Worm (Caenorhabditis elegans) whole organism, late embryonic: ENCODE results near the gene dhs-28.

Experiments used
- F13H6.1 ChIP-seq: sonication (generic microtip); optimal IDR thresholded peaks from 2 replicates; lab custom pipeline; 2016; ENCODE audit warnings: missing genetic modification characterization, missing compliant biosample characterization
- ahr-1 ChIP-seq: sonication (generic microtip); optimal IDR thresholded peaks from 2 replicates; lab custom pipeline; 2016; ENCODE audit warnings: missing genetic modification characterization, missing compliant biosample characterization
- ama-1 ChIP-seq: fragments of 150-350 bp; optimal IDR thresholded peaks from 2 replicates; lab custom pipeline; 2014
- ceh-24 ChIP-seq: sonication (generic microtip); optimal IDR thresholded peaks from 2 replicates; lab custom pipeline; 2016; ENCODE audit warnings: mild to moderate bottlenecking, missing genetic modification characterization, missing compliant biosample characterization
- ceh-31 ChIP-seq: sonication (generic microtip); optimal IDR thresholded peaks from 2 replicates; lab custom pipeline; 2016; ENCODE audit warnings: missing genetic modification characterization, missing compliant biosample characterization
- dve-1 ChIP-seq: sonication (generic microtip); optimal IDR thresholded peaks from 2 replicates; lab custom pipeline; 2017; ENCODE audit warnings: antibody characterized with exemption, mild to moderate bottlenecking, missing genetic modification characterization, missing compliant biosample characterization
- ets-4 ChIP-seq: sonication (generic microtip); optimal IDR thresholded peaks from 2 replicates; lab custom pipeline; 2016; ENCODE audit warnings: missing genetic modification characterization, missing compliant biosample characterization
- fax-1 ChIP-seq: sonication (generic microtip); optimal IDR thresholded peaks from 2 replicates; lab custom pipeline; 2016; ENCODE audit warnings: missing genotype, missing genetic modification characterization, missing compliant biosample characterization
- fkh-10 ChIP-seq: fragments of 150-350 bp; optimal IDR thresholded peaks from 2 replicates; lab custom pipeline; 2014; ENCODE audit warnings: missing biosample characterization, missing genetic modification reagents, missing genetic modification characterization
- lin-11 ChIP-seq: fragments of 200-800 bp; sonication (Bioruptor generic); optimal IDR thresholded peaks from 2 replicates; lab custom pipeline; 2018; ENCODE audit warnings: mild to moderate bottlenecking, missing genetic modification characterization, missing compliant biosample characterization
- nhr-11 ChIP-seq: fragments of 150-350 bp; optimal IDR thresholded peaks from 2 replicates; lab custom pipeline; 2014; ENCODE audit warnings: missing biosample characterization, missing genetic modification characterization
- pros-1 ChIP-seq: fragments of 150-350 bp; optimal IDR thresholded peaks from 2 replicates; lab custom pipeline; 2014; ENCODE audit warnings: missing biosample characterization, missing genetic modification reagents, missing genetic modification characterization
- ref-2 ChIP-seq: sonication (generic microtip); optimal IDR thresholded peaks from 2 replicates; lab custom pipeline; 2016; ENCODE audit warnings: missing genetic modification characterization, missing compliant biosample characterization
- tbx-2 ChIP-seq: sonication (generic microtip); optimal IDR thresholded peaks from 2 replicates; lab custom pipeline; 2016; ENCODE audit warnings: missing genetic modification characterization, missing compliant biosample characterization

ce11 chrX:6861564-6861963 is 43.3 kb downstream of the dhs-28 start:
- no peak for TF ChIP-seq fkh-10 (GFP tag; lab: Kevin White, UChicago)
- no peak for TF ChIP-seq ahr-1 (tag; lab: Kevin White, UChicago)
- no peak for TF ChIP-seq fax-1
- no peak for TF ChIP-seq F13H6.1 (tag; lab: Kevin White, UChicago)
- TF ChIP-seq pros-1 (tag; lab: Kevin White, UChicago) = no peak
- no peak for TF ChIP-seq ref-2 (tag; lab: Kevin White, UChicago)
- TF ChIP-seq tbx-2 (tag; lab: Kevin White, UChicago) = no peak
- no peak for TF ChIP-seq ama-1
- TF ChIP-seq dve-1 = no peak
- no peak for TF ChIP-seq lin-11 (tag; lab: Kevin White, UChicago)
- TF ChIP-seq ets-4 (tag; lab: Kevin White, UChicago) = no peak
- no peak for TF ChIP-seq ceh-24 (tag; lab: Kevin White, UChicago)
- no peak for TF ChIP-seq nhr-11
- TF ChIP-seq ceh-31 (tag; lab: Kevin White, UChicago) = no peak
